Fruit fly (Drosophila melanogaster) whole organism, embryonic: ENCODE data around the gene CG15375.

Experiments
- B-H2 ChIP-seq: fragments of 200-800 bp; sonication (Bioruptor generic); optimal IDR thresholded peaks from 2 replicates; lab custom pipeline; 2018; ENCODE audit warnings: missing biosample characterization, mild to moderate bottlenecking, missing genetic modification characterization
- CG10979 ChIP-seq: fragments of 200-800 bp; sonication (Bioruptor generic); optimal IDR thresholded peaks from 2 replicates; lab custom pipeline; 2018; ENCODE audit warnings: missing biosample characterization, mild to moderate bottlenecking, missing genetic modification characterization, moderate library complexity
- CG11560 ChIP-seq: fragments of 200-800 bp; sonication (Bioruptor generic); IDR thresholded peaks from 3 replicates; pipeline ENCODE4 v1.3.6; 2022; ENCODE audit warnings: missing biosample characterization, missing genetic modification characterization
- CG11723 ChIP-seq: fragments of 200-800 bp; sonication (Bioruptor generic); optimal IDR thresholded peaks from 2 replicates; lab custom pipeline; 2017; ENCODE audit warnings: missing biosample characterization, mild to moderate bottlenecking, missing genetic modification characterization
- CG13775 ChIP-seq: fragments of 200-800 bp; sonication (Bioruptor generic); optimal IDR thresholded peaks from 3 replicates; lab custom pipeline; 2017; ENCODE audit warnings: missing biosample characterization, mild to moderate bottlenecking, missing genetic modification characterization
- CG16813 ChIP-seq: fragments of 200-800 bp; sonication (Bioruptor generic); IDR thresholded peaks from 3 replicates; pipeline ENCODE4 v1.3.6; 2022; ENCODE audit warnings: missing biosample characterization, missing genetic modification characterization; ENCODE audit not compliant: partially characterized antibody
- CG3163 ChIP-seq: fragments of 200-800 bp; sonication (Bioruptor generic); optimal IDR thresholded peaks from 3 replicates; lab custom pipeline; 2016; ENCODE audit warnings: missing biosample characterization, missing genetic modification characterization
- CG34376 ChIP-seq: fragments of 200-800 bp; sonication (Bioruptor generic); optimal IDR thresholded peaks from 2 replicates; lab custom pipeline; 2018; ENCODE audit warnings: missing biosample characterization, mild to moderate bottlenecking, missing genetic modification characterization
- CG4707 ChIP-seq: fragments of 200-800 bp; sonication (Bioruptor generic); optimal IDR thresholded peaks from 2 replicates; lab custom pipeline; 2018; ENCODE audit warnings: missing biosample characterization, mild to moderate bottlenecking, missing genetic modification characterization, moderate library complexity
- CG6175 ChIP-seq: fragments of 200-800 bp; sonication (Bioruptor generic); IDR thresholded peaks from 3 replicates; pipeline ENCODE4 v1.3.6; 2022; ENCODE audit warnings: missing biosample characterization, missing genetic modification characterization
- CG7271 ChIP-seq: fragments of 200-800 bp; sonication (Bioruptor generic); optimal IDR thresholded peaks from 2 replicates; lab custom pipeline; 2018; ENCODE audit warnings: missing biosample characterization, mild to moderate bottlenecking, missing genetic modification characterization, moderate library complexity
- CG8359 ChIP-seq: fragments of 200-800 bp; sonication (Bioruptor generic); optimal IDR thresholded peaks from 2 replicates; lab custom pipeline; 2017; ENCODE audit warnings: missing biosample characterization, mild to moderate bottlenecking, missing genetic modification characterization, borderline replicate concordance
- CG8388 ChIP-seq: fragments of 200-800 bp; sonication (Bioruptor generic); optimal IDR thresholded peaks from 2 replicates; lab custom pipeline; 2019; ENCODE audit warnings: missing biosample characterization, mild to moderate bottlenecking, missing genetic modification characterization, moderate library complexity
- CG8478 ChIP-seq: fragments of >200 bp; optimal IDR thresholded peaks from 2 replicates; lab custom pipeline; 2018
- CG8944 ChIP-seq: fragments of 200-800 bp; sonication (Bioruptor generic); optimal IDR thresholded peaks from 3 replicates; lab custom pipeline; 2016; ENCODE audit warnings: missing biosample characterization, missing genetic modification characterization
- D ChIP-seq, 2 experiments: fragments of 200-800 bp in 1 of 2; fragments of >200 bp in 1 of 2; sonication (Bioruptor generic) in 1 of 2; optimal IDR thresholded peaks; 2 replicates in 1 of 2; 3 replicates in 1 of 2; lab custom pipeline; 2017; ENCODE audit warnings: mild to moderate bottlenecking in 1 of 2, missing biosample characterization in 1 of 2, missing genetic modification characterization in 1 of 2, missing genetic modification reagents in 1 of 2
- D19B ChIP-seq: fragments of 200-800 bp; sonication (Bioruptor generic); optimal IDR thresholded peaks from 2 replicates; lab custom pipeline; 2017; ENCODE audit warnings: missing biosample characterization, mild to moderate bottlenecking, missing genetic modification characterization
- Dbx ChIP-seq: fragments of 200-800 bp; sonication (Bioruptor generic); IDR thresholded peaks from 3 replicates; pipeline ENCODE4 v1.3.6; 2022; ENCODE audit warnings: missing biosample characterization, missing genetic modification characterization
- Dip3 ChIP-seq: fragments of 200-800 bp; sonication (Bioruptor generic); optimal IDR thresholded peaks from 3 replicates; lab custom pipeline; 2016; ENCODE audit warnings: missing biosample characterization, missing genetic modification characterization
- Doc2 ChIP-seq: fragments of 200-800 bp; sonication (Bioruptor generic); IDR thresholded peaks from 2 replicates; pipeline ENCODE4 v1.3.6; 2022; ENCODE audit warnings: missing biosample characterization, missing genetic modification characterization
- Eip74EF ChIP-seq, 2 experiments: fragments of 200-800 bp in 1 of 2; fragments of >200 bp in 1 of 2; sonication (Bioruptor generic) in 1 of 2; optimal IDR thresholded peaks; 2 replicates each; lab custom pipeline; 2017 to 2019; ENCODE audit warnings: missing biosample characterization in 2 of 2, missing genetic modification characterization in 2 of 2, mild to moderate bottlenecking in 1 of 2, moderate library complexity in 1 of 2
- Hand ChIP-seq: fragments of 200-800 bp; sonication (Bioruptor generic); optimal IDR thresholded peaks from 2 replicates; lab custom pipeline; 2017; ENCODE audit warnings: mild to moderate bottlenecking, missing biosample characterization, missing genetic modification reagents, missing genetic modification characterization
- HmgD ChIP-seq: fragments of 200-800 bp; sonication (Bioruptor generic); optimal IDR thresholded peaks from 3 replicates; lab custom pipeline; 2016; ENCODE audit warnings: missing biosample characterization, missing genetic modification characterization
- Meics ChIP-seq: fragments of 200-800 bp; sonication (Bioruptor generic); optimal IDR thresholded peaks from 2 replicates; lab custom pipeline; 2017; ENCODE audit warnings: missing biosample characterization, mild to moderate bottlenecking, missing genetic modification characterization
- Nf-YA ChIP-seq: fragments of 200-800 bp; sonication (Bioruptor generic); IDR thresholded peaks from 2 replicates; pipeline ENCODE4 v1.3.6; 2022; ENCODE audit warnings: missing biosample characterization, missing genetic modification characterization
- Pdp1 ChIP-seq, 2 experiments: fragments of 200-800 bp; sonication (Bioruptor generic); optimal IDR thresholded peaks; 3 replicates each; lab custom pipeline; 2016; ENCODE audit warnings: missing biosample characterization in 2 of 2, missing genetic modification characterization in 2 of 2, mild to moderate bottlenecking in 1 of 2, moderate library complexity in 1 of 2
- Tbp ChIP-seq: fragments of >200 bp; optimal IDR thresholded peaks from 2 replicates; lab custom pipeline; 2018; ENCODE audit warnings: missing biosample characterization, missing genetic modification characterization
- Xrp1 ChIP-seq: fragments of 200-800 bp; sonication (Bioruptor generic); IDR thresholded peaks from 2 replicates; pipeline ENCODE4 v1.3.6; 2022; ENCODE audit warnings: missing biosample characterization, missing genetic modification characterization
- abd-A ChIP-seq: fragments of 200-800 bp; sonication (Bioruptor generic); optimal IDR thresholded peaks from 3 replicates; lab custom pipeline; 2019; ENCODE audit warnings: missing biosample characterization, mild to moderate bottlenecking, missing genetic modification characterization, moderate library complexity
- bigmax ChIP-seq: fragments of 200-800 bp; sonication (Bioruptor generic); optimal IDR thresholded peaks from 2 replicates; lab custom pipeline; 2018; ENCODE audit warnings: missing biosample characterization, mild to moderate bottlenecking, missing genetic modification characterization
- br ChIP-seq: fragments of >200 bp; optimal IDR thresholded peaks from 2 replicates; lab custom pipeline; 2017
- ci ChIP-seq: fragments of 200-800 bp; sonication (Bioruptor generic); IDR thresholded peaks from 3 replicates; pipeline ENCODE4 v1.3.6; 2022; ENCODE audit warnings: missing biosample characterization, missing genetic modification characterization
- corto ChIP-seq: fragments of 200-800 bp; sonication (Bioruptor generic); optimal IDR thresholded peaks from 2 replicates; lab custom pipeline; 2016; ENCODE audit warnings: missing biosample characterization, mild to moderate bottlenecking, missing genetic modification characterization, moderate library complexity
- crol ChIP-seq: fragments of 200-800 bp; sonication (Bioruptor generic); IDR thresholded peaks from 2 replicates; pipeline ENCODE4 v1.3.6; 2022; ENCODE audit warnings: missing biosample characterization, missing genetic modification characterization
- emc ChIP-seq: fragments of 200-800 bp; sonication (Bioruptor generic); optimal IDR thresholded peaks from 2 replicates; lab custom pipeline; 2016; ENCODE audit warnings: missing biosample characterization, missing genetic modification characterization
- fd3F ChIP-seq: fragments of 200-800 bp; sonication (Bioruptor generic); optimal IDR thresholded peaks from 2 replicates; lab custom pipeline; 2018; ENCODE audit warnings: missing biosample characterization, mild to moderate bottlenecking, missing genetic modification characterization, moderate library complexity
- ham ChIP-seq: fragments of 200-800 bp; sonication (Bioruptor generic); IDR thresholded peaks from 2 replicates; pipeline ENCODE4 v1.3.6; 2022; ENCODE audit warnings: missing biosample characterization, missing genetic modification characterization
- mld ChIP-seq: fragments of 200-800 bp; sonication (Bioruptor generic); IDR thresholded peaks from 3 replicates; pipeline ENCODE4 v1.3.6; 2022; ENCODE audit warnings: missing biosample characterization, missing genetic modification characterization; ENCODE audit not compliant: partially characterized antibody
- nerfin-2 ChIP-seq: fragments of 200-800 bp; sonication (Bioruptor generic); IDR thresholded peaks from 2 replicates; pipeline ENCODE4 v1.3.6; 2022; ENCODE audit warnings: missing biosample characterization, missing genetic modification characterization; ENCODE audit not compliant: partially characterized antibody
- nmo ChIP-seq: fragments of 200-800 bp; sonication (Bioruptor generic); optimal IDR thresholded peaks from 2 replicates; lab custom pipeline; 2018; ENCODE audit warnings: missing biosample characterization, mild to moderate bottlenecking, missing genetic modification characterization, moderate library complexity
- nom ChIP-seq: fragments of 200-800 bp; sonication (Bioruptor generic); optimal IDR thresholded peaks from 2 replicates; lab custom pipeline; 2017; ENCODE audit warnings: missing biosample characterization, missing genetic modification characterization, mild to moderate bottlenecking, moderate library complexity, missing genetic modification reagents
- org-1 ChIP-seq: fragments of 200-800 bp; sonication (Bioruptor generic); optimal IDR thresholded peaks from 2 replicates; lab custom pipeline; 2017; ENCODE audit warnings: missing biosample characterization, missing genetic modification characterization
- p53 ChIP-seq: fragments of 200-800 bp; sonication (Bioruptor generic); optimal IDR thresholded peaks from 2 replicates; lab custom pipeline; 2016; ENCODE audit warnings: missing biosample characterization, missing genetic modification characterization
- phol ChIP-seq: fragments of 200-800 bp; sonication (Bioruptor generic); optimal IDR thresholded peaks from 3 replicates; lab custom pipeline; 2018; ENCODE audit warnings: missing biosample characterization, mild to moderate bottlenecking, missing genetic modification characterization, moderate library complexity
- pnt ChIP-seq: fragments of 200-800 bp; sonication (Bioruptor generic); optimal IDR thresholded peaks from 3 replicates; lab custom pipeline; 2016; ENCODE audit warnings: missing biosample characterization, missing genetic modification characterization
- pros ChIP-seq: fragments of 200-800 bp; sonication (Bioruptor generic); optimal IDR thresholded peaks from 3 replicates; lab custom pipeline; 2019; ENCODE audit warnings: missing biosample characterization, mild to moderate bottlenecking, missing genetic modification characterization, moderate library complexity
- repo ChIP-seq: fragments of 200-800 bp; sonication (Bioruptor generic); optimal IDR thresholded peaks from 2 replicates; lab custom pipeline; 2016; ENCODE audit warnings: missing biosample characterization, missing genetic modification characterization
- seq ChIP-seq: fragments of 200-800 bp; sonication (Bioruptor generic); IDR thresholded peaks from 2 replicates; pipeline ENCODE4 v1.3.6; 2022; ENCODE audit warnings: missing biosample characterization, missing genetic modification characterization
- twi ChIP-seq: fragments of 200-800 bp; optimal IDR thresholded peaks from 2 replicates; lab custom pipeline; 2019; ENCODE audit warnings: missing biosample characterization, mild to moderate bottlenecking, missing genetic modification characterization, moderate library complexity
- wdn ChIP-seq: fragments of 200-800 bp; sonication (Bioruptor generic); IDR thresholded peaks from 2 replicates; pipeline ENCODE4 v1.3.6; 2022; ENCODE audit warnings: missing biosample characterization, missing genetic modification characterization

CG15375 gene

DNA sequence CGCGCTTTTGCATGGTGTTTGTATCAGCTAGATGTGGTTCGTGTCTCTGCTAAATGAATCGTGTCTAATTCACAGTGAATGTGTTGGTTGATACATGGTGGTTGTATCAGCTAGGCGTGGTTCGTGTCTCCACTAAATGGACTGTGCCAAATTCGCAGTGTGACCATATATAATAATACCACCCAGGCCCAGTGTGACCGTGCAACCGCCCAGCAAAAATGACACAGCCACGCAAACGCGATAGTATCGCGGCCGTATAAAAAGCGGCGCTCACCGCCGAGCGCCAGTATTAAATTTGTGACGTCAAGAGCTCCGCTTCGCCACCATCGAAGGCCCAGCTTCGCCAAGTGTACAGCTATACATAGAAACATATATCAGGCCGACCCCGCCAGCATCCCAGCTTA, 4.7 kb downstream of the CG15375 start, which contains the start of gene cib (continued):
- TF ChIP-seq nerfin-2 (peak; percentile 64), Dbx (GFP tag; lab: Robert Waterston, UW) (peak; percentile 75; the same call in 2 of the 3 replicates), CG8478 (peak; percentile 19), Meics (peak; percentile 15), pnt (no peak), CG8388 (no peak), ci (GFP tag; lab: Robert Waterston, UW) (peak; percentile 75; the same call in 2 of the 3 replicates), CG11560 (tag; lab: Robert Waterston, UW) (peak; percentile 86; the same call in 2 of the 3 replicates), CG3163 (GFP tag; lab: Kevin White, UChicago) (peak; percentile 26), CG4707 (GFP tag; lab: Kevin White, UChicago) (no peak), corto (GFP tag; lab: Kevin White, UChicago) (no peak), Doc2 (GFP tag; lab: Robert Waterston, UW) (no peak), phol (peak; percentile 59), CG11723 (GFP tag; lab: Kevin White, UChicago) (no peak), twi (no peak), HmgD (peak; percentile 68), Eip74EF (GFP tag; optimal IDR thresholded peaks at IDR 0.05; lab: Kevin White, UChicago) (peak in 1 of 2 experiments; percentile 30), fd3F (no peak), D19B (GFP tag; lab: Kevin White, UChicago) (no peak), p53 (peak; percentile 70), CG7271 (tag; lab: Kevin White, UChicago) (no peak), Pdp1 (GFP tag; optimal IDR thresholded peaks at IDR 0.05; lab: Kevin White, UChicago) (peak; percentile 21 to 54), wdn (GFP tag; lab: Robert Waterston, UW) (no peak), CG8944 (peak; percentile 15), ham (no peak), CG13775 (GFP tag; lab: Kevin White, UChicago) (no peak), Tbp (GFP tag; lab: Kevin White, UChicago) (peak; percentile 61), B-H2 (peak; percentile 51), bigmax (GFP tag; lab: Kevin White, UChicago) (peak; percentile 23), CG10979 (tag; lab: Kevin White, UChicago) (peak; percentile 26), Dip3 (GFP tag; lab: Kevin White, UChicago) (no peak), br (lab: Kevin White, UChicago) (no peak), repo (GFP tag; lab: Kevin White, UChicago) (no peak), CG6175 (no peak), emc (GFP tag; lab: Kevin White, UChicago) (no peak), CG8359 (GFP tag; lab: Kevin White, UChicago) (no peak), nom (peak; percentile 49), CG16813 (peak; percentile 82), crol (GFP tag; lab: Robert Waterston, UW) (0 out of 2 replicates have a peak, but pooled peaks have one; percentile 32), mld (GFP tag; lab: Robert Waterston, UW) (peak; percentile 84; the same call in 2 of the 3 replicates), D (optimal IDR thresholded peaks at IDR 0.05; lab: Kevin White, UChicago) (no peak), D (GFP tag; optimal IDR thresholded peaks at IDR 0.05; lab: Kevin White, UChicago) (no peak), CG34376 (GFP tag; lab: Kevin White, UChicago) (peak; percentile 60), pros (GFP tag; lab: Kevin White, UChicago) (no peak), Hand (GFP tag; lab: Kevin White, UChicago) (no peak), abd-A (tag; lab: Kevin White, UChicago) (no peak), org-1 (no peak), nmo (GFP tag; lab: Kevin White, UChicago) (peak; percentile 51), seq (GFP tag; lab: Robert Waterston, UW) (no peak), Xrp1 (peak; percentile 31; the same call in 1 of the 2 replicates), Nf-YA (GFP tag; lab: Robert Waterston, UW) (no peak)
